Worm (Caenorhabditis elegans) whole organism, L3 larva: ENCODE results near the gene mog-5.
A peak's percentile ranks its signal among the peaks of the same experiment; 100 is the strongest.

Source experiments
- ZK546.5 ChIP-seq: sonication (generic microtip); optimal IDR thresholded peaks from 2 replicates; lab custom pipeline; 2017; ENCODE audit warnings: missing biosample characterization, missing genetic modification characterization
- aly-2 ChIP-seq: fragments of 150-350 bp; optimal IDR thresholded peaks from 2 replicates; lab custom pipeline; 2014; ENCODE audit warnings: missing biosample characterization, missing genetic modification characterization
- ama-1 ChIP-seq: fragments of 150-350 bp; optimal IDR thresholded peaks from 2 replicates; lab custom pipeline; 2018
- ceh-16 ChIP-seq: sonication (generic microtip); optimal IDR thresholded peaks from 2 replicates; lab custom pipeline; 2017; ENCODE audit warnings: missing biosample characterization, missing genetic modification characterization
- ceh-28 ChIP-seq: fragments of 150-350 bp; optimal IDR thresholded peaks from 2 replicates; lab custom pipeline; 2014; ENCODE audit warnings: missing biosample characterization, missing genetic modification reagents, missing genetic modification characterization
- ceh-82 ChIP-seq: fragments of 150-350 bp; optimal IDR thresholded peaks from 2 replicates; lab custom pipeline; 2014; ENCODE audit warnings: missing biosample characterization, missing genetic modification characterization
- ceh-9 ChIP-seq: sonication (generic microtip); optimal IDR thresholded peaks from 2 replicates; lab custom pipeline; 2018; ENCODE audit warnings: missing biosample characterization, missing genetic modification characterization
- daf-12 ChIP-seq: fragments of 150-350 bp; optimal IDR thresholded peaks from 2 replicates; lab custom pipeline; 2014; ENCODE audit warnings: missing biosample characterization, missing genetic modification reagents, missing genetic modification characterization
- egl-5 ChIP-seq: fragments of 150-350 bp; optimal IDR thresholded peaks from 2 replicates; lab custom pipeline; 2017; ENCODE audit warnings: missing biosample characterization, missing genetic modification reagents, missing genetic modification characterization, inconsistent platforms
- elt-3 ChIP-seq, 3 experiments: fragments of 150-350 bp in 1 of 3; sonication (generic microtip) in 2 of 3; optimal IDR thresholded peaks; 2 replicates in 2 of 3; 4 replicates in 1 of 3; lab custom pipeline; 2014 to 2017; ENCODE audit warnings: missing biosample characterization in 3 of 3, missing genetic modification characterization in 3 of 3
- fkh-2 ChIP-seq: fragments of 150-350 bp; optimal IDR thresholded peaks from 2 replicates; lab custom pipeline; 2014; ENCODE audit warnings: missing biosample characterization, missing genetic modification reagents, missing genetic modification characterization
- hmg-11 ChIP-seq: sonication (generic microtip); optimal IDR thresholded peaks from 2 replicates; lab custom pipeline; 2016; ENCODE audit warnings: missing genetic modification characterization, missing compliant biosample characterization
- jun-1 ChIP-seq: fragments of 150-350 bp; optimal IDR thresholded peaks from 2 replicates; lab custom pipeline; 2014; ENCODE audit warnings: missing biosample characterization, missing genetic modification reagents, missing genetic modification characterization
- lsy-12 ChIP-seq: sonication (generic microtip); optimal IDR thresholded peaks from 2 replicates; lab custom pipeline; 2016; ENCODE audit warnings: mild to moderate bottlenecking, missing genetic modification characterization, missing compliant biosample characterization
- mdl-1 ChIP-seq: fragments of 150-350 bp; optimal IDR thresholded peaks from 2 replicates; lab custom pipeline; 2014; ENCODE audit warnings: missing biosample characterization, missing genetic modification characterization
- mml-1 ChIP-seq: fragments of 150-350 bp; sonication (generic microtip); optimal IDR thresholded peaks from 3 replicates; lab custom pipeline; 2014; ENCODE audit warnings: missing biosample characterization, missing genetic modification characterization
- nhr-12 ChIP-seq: fragments of 150-350 bp; optimal IDR thresholded peaks from 2 replicates; lab custom pipeline; 2014; ENCODE audit warnings: missing biosample characterization, missing genetic modification characterization
- nhr-237 ChIP-seq: fragments of 150-350 bp; optimal IDR thresholded peaks from 2 replicates; lab custom pipeline; 2014; ENCODE audit warnings: missing biosample characterization, missing genetic modification characterization
- nhr-25 ChIP-seq: sonication (generic microtip); optimal IDR thresholded peaks from 2 replicates; lab custom pipeline; 2017; ENCODE audit warnings: missing biosample characterization, missing genetic modification characterization
- nhr-28 ChIP-seq: fragments of 150-350 bp; optimal IDR thresholded peaks from 2 replicates; lab custom pipeline; 2014; ENCODE audit warnings: missing biosample characterization, missing genetic modification characterization
- nhr-67 ChIP-seq: fragments of 150-350 bp; optimal IDR thresholded peaks from 2 replicates; lab custom pipeline; 2014; ENCODE audit warnings: missing biosample characterization, missing genetic modification characterization
- nhr-76 ChIP-seq: fragments of 150-350 bp; sonication (generic microtip); optimal IDR thresholded peaks from 5 replicates; lab custom pipeline; 2014; ENCODE audit warnings: missing biosample characterization, missing genetic modification characterization
- nhr-77 ChIP-seq: fragments of 150-350 bp; optimal IDR thresholded peaks from 2 replicates; lab custom pipeline; 2014; ENCODE audit warnings: missing biosample characterization, missing genetic modification characterization
- pha-4 ChIP-seq: fragments of 150-350 bp; optimal IDR thresholded peaks from 2 replicates; lab custom pipeline; 2014; ENCODE audit warnings: missing biosample characterization, missing genetic modification reagents, missing genetic modification characterization
- pqm-1 ChIP-seq: fragments of 150-350 bp; optimal IDR thresholded peaks from 2 replicates; lab custom pipeline; 2017; ENCODE audit warnings: missing biosample characterization, missing genetic modification characterization, inconsistent platforms
- sea-2 ChIP-seq: fragments of 150-350 bp; sonication (generic microtip); optimal IDR thresholded peaks from 4 replicates; lab custom pipeline; 2014; ENCODE audit warnings: missing biosample characterization, missing genetic modification reagents, missing genetic modification characterization
- skn-1 ChIP-seq: fragments of 150-350 bp; optimal IDR thresholded peaks from 2 replicates; lab custom pipeline; 2014; ENCODE audit warnings: missing biosample characterization, missing genetic modification characterization
- snpc-4 ChIP-seq: fragments of 150-350 bp; optimal IDR thresholded peaks from 2 replicates; lab custom pipeline; 2014; ENCODE audit warnings: missing biosample characterization, missing genetic modification characterization
- unc-39 ChIP-seq: sonication (generic microtip); optimal IDR thresholded peaks from 4 replicates; lab custom pipeline; 2017; ENCODE audit warnings: missing biosample characterization, missing genetic modification characterization
- unc-62 ChIP-seq: fragments of 150-350 bp; sonication (generic microtip); optimal IDR thresholded peaks from 4 replicates; lab custom pipeline; 2014; ENCODE audit warnings: missing biosample characterization, missing genetic modification reagents, missing genetic modification characterization
- ztf-11 ChIP-seq: fragments of 150-350 bp; optimal IDR thresholded peaks from 2 replicates; lab custom pipeline; 2014; ENCODE audit warnings: missing biosample characterization, missing genetic modification characterization

Gene mog-5

DNA sequence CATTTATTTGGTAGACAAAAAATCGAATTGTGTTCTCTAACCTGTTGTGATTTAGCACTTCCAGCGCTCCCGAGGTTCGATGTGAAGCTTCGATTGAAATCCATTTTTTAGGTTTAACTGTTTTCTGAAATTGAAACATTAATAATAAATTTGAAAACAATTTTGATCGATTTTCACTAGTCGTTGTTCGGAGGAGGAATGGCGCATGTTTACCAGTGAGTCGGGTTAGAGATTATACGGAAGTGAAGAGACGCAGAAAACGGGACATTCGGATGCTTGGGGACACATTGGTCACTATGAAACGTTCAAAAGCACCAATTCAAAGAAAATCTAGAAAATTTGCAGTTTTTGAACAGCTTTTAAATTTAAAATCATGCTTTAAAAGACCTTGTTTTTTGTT lies 559 bp upstream of the mog-5 start, which contains the start of gene fbxl-3:
fbxl-3 (minus strand) TSS at position 124 of the 400 bp plus-strand sequence.
- TF ChIP-seq lsy-12 (no peak), sea-2 (GFP tag; lab: Kevin White, UChicago) (no peak), egl-5 (tag; lab: Kevin White, UChicago) (no peak), nhr-237 (tag; lab: Kevin White, UChicago) (no peak), mml-1 (tag; lab: Kevin White, UChicago) (no peak), unc-62 (GFP tag; lab: Kevin White, UChicago) (no peak), ama-1 (lab: Kevin White, UChicago) (no peak), hmg-11 (tag; lab: Kevin White, UChicago) (peak; percentile 22)

DNA sequence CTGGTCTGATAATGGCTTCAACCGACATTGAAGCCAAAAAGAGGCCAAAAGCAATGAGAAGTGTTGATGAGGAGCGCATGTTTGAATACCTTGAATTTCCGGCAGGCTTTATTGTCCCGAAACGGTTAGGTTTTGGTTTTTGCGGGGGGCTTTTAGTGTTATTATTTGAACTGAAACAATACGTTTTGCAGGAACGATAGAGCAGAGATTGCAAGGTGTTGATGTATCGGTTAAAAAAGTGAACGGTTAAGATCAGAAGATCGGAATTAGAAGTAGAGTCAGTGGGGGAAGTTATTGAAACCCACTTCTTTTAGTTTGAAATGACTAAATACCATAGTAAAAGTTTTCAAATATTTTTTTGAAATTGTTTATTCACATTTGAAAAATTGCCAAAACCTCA lies 8.2 kb downstream of the mog-5 start, which contains the start of gene clec-141:
clec-141 (minus strand) TSS at position 101 of the 400 bp plus-strand sequence.
- no peak for TF ChIP-seq sea-2 (GFP tag; lab: Kevin White, UChicago)

DNA sequence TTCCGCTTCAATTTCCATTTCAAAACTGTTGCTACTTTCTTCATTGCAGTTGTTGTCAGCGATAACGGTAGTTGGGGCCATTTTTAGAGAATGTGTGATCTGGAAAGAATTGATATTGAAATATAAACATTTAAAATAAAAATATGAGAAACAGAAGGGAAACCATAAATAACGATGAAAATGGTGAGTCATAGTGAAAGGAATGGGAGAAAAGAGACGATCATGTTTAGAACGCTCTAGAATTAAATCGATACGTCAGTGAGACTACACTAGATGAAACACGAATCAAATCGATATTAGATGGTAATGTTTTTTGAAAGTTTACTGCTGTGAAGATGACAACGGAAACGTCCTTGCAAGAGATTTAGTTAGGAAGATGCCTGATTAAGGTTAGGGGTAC lies 9.6 kb downstream of the mog-5 start, which contains the start of the genes EEED8.12 and EEED8.4:
EEED8.12 (minus strand) TSS at position 101 of the 400 bp plus-strand sequence.
EEED8.4 (plus strand) TSS at position 396 of the 400 bp plus-strand sequence.
- TF ChIP-seq jun-1 (tag; lab: Kevin White, UChicago) (no peak), snpc-4 (tag; lab: Kevin White, UChicago) (no peak), nhr-76 (no peak)

DNA sequence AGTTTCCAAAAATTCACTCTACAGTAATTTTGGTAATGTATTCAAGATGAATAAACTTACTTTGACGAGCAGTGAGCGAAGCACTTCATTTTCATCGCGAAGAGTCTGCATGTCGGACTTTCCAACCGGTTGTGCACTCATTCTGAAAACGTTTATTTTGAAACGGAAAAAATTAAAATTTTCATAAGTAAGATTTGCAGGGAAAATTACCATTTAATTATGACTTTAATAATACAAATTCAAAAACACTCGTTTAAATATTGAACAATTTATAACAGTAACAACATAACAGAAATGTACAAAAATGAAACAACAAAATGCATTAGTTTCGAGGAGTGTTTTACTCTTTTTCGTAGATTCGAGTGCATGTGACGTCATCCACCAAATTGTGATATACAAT lies 13.1 kb downstream of the mog-5 start, which contains the start of the genes EEED8.13 and EEED8.18:
EEED8.13 (minus strand) TSS at position 101 of the 400 bp plus-strand sequence.
EEED8.18 (minus strand) TSS at position 144 of the 400 bp plus-strand sequence.
- no peak for TF ChIP-seq ztf-11
- TF ChIP-seq nhr-76 = no peak
- no peak for TF ChIP-seq sea-2 (GFP tag; lab: Kevin White, UChicago)
- TF ChIP-seq unc-39 (tag; lab: Kevin White, UChicago) = no peak
- no peak for TF ChIP-seq nhr-237 (tag; lab: Kevin White, UChicago)
- TF ChIP-seq nhr-67 (tag; lab: Kevin White, UChicago) = no peak
- TF ChIP-seq aly-2 (tag; lab: Kevin White, UChicago) = no peak

DNA sequence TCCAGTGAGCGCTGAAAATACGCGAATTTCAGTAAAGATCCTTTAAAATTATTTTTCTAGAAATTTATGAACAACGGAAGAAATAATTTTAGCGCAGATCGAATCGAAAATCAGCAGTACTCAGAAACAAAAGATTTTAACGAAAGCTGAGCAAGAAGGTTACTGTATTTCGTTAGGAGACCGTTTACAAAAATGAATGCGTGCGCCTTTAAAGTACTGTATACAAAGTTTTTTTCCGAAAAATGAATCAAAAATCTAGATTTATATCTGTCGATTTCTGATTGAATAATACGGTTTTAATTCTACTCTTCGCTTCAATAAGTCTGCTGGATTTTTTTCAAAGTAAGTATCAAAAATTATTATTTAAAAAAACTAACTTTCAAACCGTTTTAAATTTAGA lies 14.7 kb downstream of the mog-5 start, which contains the start of the genes EEED8.14 and EEED8.3:
EEED8.14 (minus strand) TSS at position 13 of the 400 bp plus-strand sequence.
EEED8.3 (plus strand) TSS at position 237 of the 400 bp plus-strand sequence.
- no peak for TF ChIP-seq nhr-25 (tag; lab: Kevin White, UChicago)
- no peak for TF ChIP-seq fkh-2 (tag; lab: Kevin White, UChicago)
- TF ChIP-seq nhr-237 (tag; lab: Kevin White, UChicago) = no peak
- TF ChIP-seq elt-3 (tag; optimal IDR thresholded peaks at IDR 0.05; lab: Kevin White, UChicago) = no peak
- no peak for TF ChIP-seq nhr-76
- TF ChIP-seq, all 47 proteins: peak for 0

DNA sequence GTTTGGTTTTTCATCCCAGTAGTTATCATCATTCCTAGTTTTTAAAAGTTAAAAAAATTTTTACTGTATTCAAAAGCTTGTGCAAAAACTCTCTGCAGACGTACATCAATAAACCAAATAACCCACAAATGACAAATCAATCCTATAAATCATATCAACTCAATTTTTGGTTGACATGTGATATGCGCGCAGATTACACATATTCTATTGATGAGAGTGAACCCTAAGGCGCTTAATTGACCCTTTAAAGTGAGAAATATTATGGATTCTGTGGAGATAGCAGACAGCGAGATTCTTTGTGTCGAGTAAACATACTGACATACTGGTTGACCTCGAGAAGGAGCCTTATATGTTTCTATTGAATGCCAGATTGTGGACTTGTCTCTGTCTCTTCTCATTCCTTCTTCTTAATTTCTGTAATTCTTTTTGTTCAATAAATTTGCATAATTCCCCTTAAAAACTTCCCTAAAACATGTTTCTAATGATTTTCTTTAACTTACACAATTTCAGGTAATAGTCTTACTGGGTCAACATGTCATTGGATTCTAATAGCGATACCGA lies 16.9 kb downstream of the mog-5 start, which contains the start of gene EEED8.2:
EEED8.2 (plus strand) TSS at position 511 of the 561 bp plus-strand sequence.
- TF ChIP-seq snpc-4 (tag; lab: Kevin White, UChicago) = no peak
- TF ChIP-seq ceh-9 (tag; lab: Kevin White, UChicago) = no peak
- TF ChIP-seq fkh-2 (tag; lab: Kevin White, UChicago) = no peak
- no peak for TF ChIP-seq lsy-12
- TF ChIP-seq ceh-28 (tag; lab: Kevin White, UChicago) = no peak
- TF ChIP-seq pha-4 (tag; lab: Kevin White, UChicago) = peak; percentile 26
- no peak for TF ChIP-seq daf-12 (tag; lab: Kevin White, UChicago)
- no peak for TF ChIP-seq unc-39 (tag; lab: Kevin White, UChicago)

DNA sequence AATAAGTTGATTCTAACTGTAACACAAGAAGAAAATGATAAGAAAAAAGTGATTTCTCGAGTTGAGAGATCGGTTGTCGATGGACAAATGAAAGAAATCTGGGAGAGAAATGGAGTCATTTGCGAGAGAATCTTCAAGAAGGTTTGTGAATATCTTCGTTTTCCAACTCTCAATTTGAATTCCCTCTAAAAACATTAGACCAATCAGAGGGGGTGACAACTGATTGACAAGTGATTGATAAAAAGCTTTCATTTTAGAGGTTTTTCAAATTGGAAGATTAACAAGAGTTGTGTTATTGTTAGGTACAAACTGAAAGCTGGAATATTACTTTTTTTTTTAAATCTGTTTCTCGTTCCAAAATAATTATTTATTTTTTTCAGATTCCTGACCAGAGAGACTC lies 18.6 kb downstream of the mog-5 start:
- no peak for TF ChIP-seq nhr-76
- no peak for TF ChIP-seq ZK546.5 (tag; lab: Kevin White, UChicago)
- no peak for TF ChIP-seq skn-1 (tag; lab: Kevin White, UChicago)
- TF ChIP-seq nhr-77 (tag; lab: Kevin White, UChicago) = no peak
- TF ChIP-seq nhr-12 (tag; lab: Kevin White, UChicago) = no peak
- TF ChIP-seq lsy-12 = no peak
- no peak for TF ChIP-seq nhr-28 (tag; lab: Kevin White, UChicago)
- no peak for TF ChIP-seq snpc-4 (tag; lab: Kevin White, UChicago)
- TF ChIP-seq ceh-82 (tag; lab: Kevin White, UChicago) = no peak
- TF ChIP-seq ceh-16 (tag; lab: Kevin White, UChicago) = no peak
- no peak for TF ChIP-seq pqm-1 (tag; lab: Kevin White, UChicago)
- no peak for TF ChIP-seq daf-12 (tag; lab: Kevin White, UChicago)
- no peak for TF ChIP-seq nhr-237 (tag; lab: Kevin White, UChicago)
- TF ChIP-seq ceh-28 (tag; lab: Kevin White, UChicago) = no peak
- TF ChIP-seq ceh-9 (tag; lab: Kevin White, UChicago) = no peak
- TF ChIP-seq unc-62 (GFP tag; lab: Kevin White, UChicago) = no peak
- no peak for TF ChIP-seq elt-3 (tag; optimal IDR thresholded peaks at IDR 0.05; lab: Kevin White, UChicago)
- no peak for TF ChIP-seq mdl-1 (tag; lab: Kevin White, UChicago)
- TF ChIP-seq, all 47 proteins: peak for 0
